Worm (Caenorhabditis elegans) whole organism, mixed stage, embryonic: ENCODE data around the gene bir-2.
A peak's percentile ranks its signal among the peaks of the same experiment; 100 is the strongest.

Experiments
- bed-3 ChIP-seq: fragments of 200-800 bp; sonication (Bioruptor generic); optimal IDR thresholded peaks from 3 replicates; lab custom pipeline; 2018; ENCODE audit warnings: mild to moderate bottlenecking, missing genetic modification characterization, moderate library complexity, missing compliant biosample characterization
- blmp-1 ChIP-seq: fragments of 150-350 bp; optimal IDR thresholded peaks from 2 replicates; lab custom pipeline; 2014; ENCODE audit warnings: missing biosample characterization, missing genetic modification characterization
- ceh-39 ChIP-seq: fragments of 150-350 bp; optimal IDR thresholded peaks from 2 replicates; lab custom pipeline; 2014; ENCODE audit warnings: missing biosample characterization, missing genetic modification characterization
- ceh-43 ChIP-seq: fragments of 200-800 bp; sonication (Bioruptor generic); optimal IDR thresholded peaks from 2 replicates; lab custom pipeline; 2018; ENCODE audit warnings: mild to moderate bottlenecking, missing genetic modification characterization, moderate library complexity, missing compliant biosample characterization
- ceh-83 ChIP-seq: fragments of 200-800 bp; sonication (Bioruptor generic); optimal IDR thresholded peaks from 2 replicates; lab custom pipeline; 2018; ENCODE audit warnings: mild to moderate bottlenecking, missing genetic modification characterization, missing compliant biosample characterization
- ces-1 ChIP-seq: fragments of 150-350 bp; optimal IDR thresholded peaks from 2 replicates; lab custom pipeline; 2014; ENCODE audit warnings: missing biosample characterization, missing genetic modification reagents, missing genetic modification characterization
- cnd-1 ChIP-seq: fragments of 200-800 bp; sonication (Bioruptor generic); optimal IDR thresholded peaks from 2 replicates; lab custom pipeline; 2018; ENCODE audit warnings: mild to moderate bottlenecking, missing genetic modification characterization, missing compliant biosample characterization
- elt-1 ChIP-seq: sonication (generic microtip); optimal IDR thresholded peaks from 2 replicates; lab custom pipeline; 2017; ENCODE audit warnings: missing genetic modification characterization, mild to moderate bottlenecking, missing compliant biosample characterization, antibody characterized with exemption, moderate library complexity, borderline replicate concordance; ENCODE audit not compliant: insufficient read depth
- flh-1 ChIP-seq: fragments of 200-800 bp; sonication (Bioruptor generic); optimal IDR thresholded peaks from 2 replicates; lab custom pipeline; 2018; ENCODE audit warnings: mild to moderate bottlenecking, missing genetic modification characterization, moderate library complexity, missing compliant biosample characterization
- ham-2 ChIP-seq: fragments of 200-800 bp; sonication (Bioruptor generic); optimal IDR thresholded peaks from 2 replicates; lab custom pipeline; 2018; ENCODE audit warnings: mild to moderate bottlenecking, missing genetic modification characterization, missing compliant biosample characterization
- hlh-1 ChIP-seq: fragments of 150-350 bp; optimal IDR thresholded peaks from 2 replicates; lab custom pipeline; 2014; ENCODE audit warnings: missing biosample characterization, missing genetic modification reagents, missing genetic modification characterization
- lin-32 ChIP-seq: fragments of 200-800 bp; sonication (Bioruptor generic); optimal IDR thresholded peaks from 2 replicates; lab custom pipeline; 2018; ENCODE audit warnings: mild to moderate bottlenecking, missing genetic modification characterization, missing compliant biosample characterization
- lsy-2 ChIP-seq: fragments of 150-350 bp; optimal IDR thresholded peaks from 2 replicates; lab custom pipeline; 2014; ENCODE audit warnings: missing biosample characterization, missing genetic modification characterization
- mab-5 ChIP-seq: fragments of 150-350 bp; optimal IDR thresholded peaks from 2 replicates; lab custom pipeline; 2014; ENCODE audit warnings: missing biosample characterization, missing genetic modification characterization
- mep-1 ChIP-seq: fragments of 150-350 bp; optimal IDR thresholded peaks from 2 replicates; lab custom pipeline; 2017; ENCODE audit warnings: missing biosample characterization, missing genetic modification reagents, missing genetic modification characterization, inconsistent platforms
- mls-2 ChIP-seq: sonication (generic microtip); optimal IDR thresholded peaks from 2 replicates; lab custom pipeline; 2016; ENCODE audit warnings: mild to moderate bottlenecking, missing genetic modification characterization, moderate library complexity, missing compliant biosample characterization
- nhr-2 ChIP-seq: fragments of 150-350 bp; optimal IDR thresholded peaks from 2 replicates; lab custom pipeline; 2014; ENCODE audit warnings: missing biosample characterization, missing genetic modification characterization
- nhr-28 ChIP-seq: fragments of 150-350 bp; optimal IDR thresholded peaks from 2 replicates; lab custom pipeline; 2014; ENCODE audit warnings: missing biosample characterization, missing genetic modification characterization
- pha-4 ChIP-seq: fragments of 150-350 bp; optimal IDR thresholded peaks from 2 replicates; lab custom pipeline; 2018; ENCODE audit warnings: missing biosample characterization, missing genetic modification reagents, missing genetic modification characterization
- sem-2 ChIP-seq: fragments of 200-800 bp; sonication (Bioruptor generic); optimal IDR thresholded peaks from 2 replicates; lab custom pipeline; 2018; ENCODE audit warnings: mild to moderate bottlenecking, missing genetic modification characterization, missing compliant biosample characterization
- snpc-4 ChIP-seq: fragments of 150-350 bp; optimal IDR thresholded peaks from 2 replicates; lab custom pipeline; 2014; ENCODE audit warnings: missing biosample characterization, missing genetic modification characterization
- sptf-1 ChIP-seq: sonication (generic microtip); optimal IDR thresholded peaks from 2 replicates; lab custom pipeline; 2017; ENCODE audit warnings: mild to moderate bottlenecking, missing genetic modification characterization, moderate library complexity, missing compliant biosample characterization
- tbx-8 ChIP-seq: fragments of 200-800 bp; sonication (Bioruptor generic); optimal IDR thresholded peaks from 2 replicates; lab custom pipeline; 2018; ENCODE audit warnings: mild to moderate bottlenecking, missing genetic modification characterization, moderate library complexity, missing compliant biosample characterization
- unc-120 ChIP-seq: sonication (generic microtip); optimal IDR thresholded peaks from 2 replicates; lab custom pipeline; 2017; ENCODE audit warnings: missing genetic modification characterization, missing compliant biosample characterization; ENCODE audit not compliant: poor library complexity, severe bottlenecking
- unc-39 ChIP-seq: fragments of 150-350 bp; optimal IDR thresholded peaks from 2 replicates; lab custom pipeline; 2014; ENCODE audit warnings: missing biosample characterization, missing genetic modification characterization
- unc-62 ChIP-seq: fragments of 150-350 bp; optimal IDR thresholded peaks from 2 replicates; lab custom pipeline; 2014; ENCODE audit warnings: missing biosample characterization, missing genetic modification reagents, missing genetic modification characterization
- zip-8 ChIP-seq: fragments of 150-350 bp; optimal IDR thresholded peaks from 2 replicates; lab custom pipeline; 2014; ENCODE audit warnings: missing biosample characterization, missing genetic modification characterization
- ztf-11 ChIP-seq: fragments of 150-350 bp; optimal IDR thresholded peaks from 2 replicates; lab custom pipeline; 2014; ENCODE audit warnings: missing biosample characterization, missing genetic modification characterization

Gene bir-2

DNA sequence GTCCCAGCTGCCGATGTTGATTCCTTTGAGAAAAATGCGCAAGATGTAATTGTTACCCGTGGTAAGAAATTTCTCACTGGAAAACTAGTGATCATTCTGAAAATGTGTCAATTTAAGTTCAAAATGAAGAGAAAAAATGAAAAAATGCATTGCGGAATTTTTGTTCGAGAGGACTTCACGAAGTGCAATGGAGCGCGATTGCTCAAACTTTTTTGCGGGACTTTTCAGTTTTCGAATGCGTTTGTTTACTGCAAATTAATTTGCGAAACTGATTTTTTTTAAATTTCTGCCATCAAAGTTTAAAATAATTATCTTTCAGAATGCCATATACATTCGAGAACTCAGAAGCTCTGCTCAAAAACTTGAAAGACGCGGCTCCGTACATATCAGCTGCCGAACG is at the start of gene bir-2, which contains the start of gene nuaf-1:
bir-2 (plus strand) TSS at position 318 of the 400 bp plus-strand sequence.
nuaf-1 (minus strand) TSS at position 98 of the 400 bp plus-strand sequence.
- TF ChIP-seq flh-1 = no peak
- peak; percentile 19 for TF ChIP-seq nhr-2 (tag; lab: Kevin White, UChicago)
- peak; percentile 49 for TF ChIP-seq lsy-2 (tag; lab: Kevin White, UChicago)
- TF ChIP-seq mep-1 (tag; lab: Kevin White, UChicago) = peak; percentile 27

DNA sequence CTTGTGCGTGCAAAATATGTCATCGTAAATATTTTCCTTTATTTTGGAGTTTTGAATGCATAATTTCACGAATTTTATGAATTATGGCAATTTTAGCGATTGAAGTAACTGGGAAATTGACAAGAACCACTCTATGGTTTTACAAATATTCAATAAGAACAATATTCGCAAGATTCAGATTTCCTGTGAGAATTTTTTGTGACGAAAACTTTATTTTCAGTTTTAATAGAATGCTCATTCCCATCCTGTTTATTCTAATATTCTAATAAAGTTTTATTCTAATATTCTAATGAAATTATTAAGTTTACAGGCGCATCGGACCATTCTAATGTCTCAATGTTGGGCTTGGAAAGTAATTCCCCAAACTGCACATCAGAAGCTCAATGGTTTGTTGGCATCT is 45.5 kb upstream of the bir-2 start, which contains the start of gene R11G10.3:
R11G10.3 (plus strand) TSS at position 301 of the 400 bp plus-strand sequence.
- TF ChIP-seq lin-32 (no peak), tbx-8 (GFP tag; lab: Kevin White, UChicago) (no peak), ceh-83 (GFP tag; lab: Kevin White, UChicago) (no peak), mls-2 (tag; lab: Kevin White, UChicago) (no peak), elt-1 (tag; lab: Kevin White, UChicago) (no peak), ztf-11 (no peak), mep-1 (tag; lab: Kevin White, UChicago) (no peak), snpc-4 (no peak), mab-5 (tag; lab: Kevin White, UChicago) (no peak), blmp-1 (no peak), nhr-28 (tag; lab: Kevin White, UChicago) (no peak), ceh-39 (tag; lab: Kevin White, UChicago) (no peak), unc-62 (GFP tag; lab: Kevin White, UChicago) (no peak), pha-4 (tag; lab: Kevin White, UChicago) (no peak), sptf-1 (tag; lab: Kevin White, UChicago) (no peak), ham-2 (no peak)

DNA sequence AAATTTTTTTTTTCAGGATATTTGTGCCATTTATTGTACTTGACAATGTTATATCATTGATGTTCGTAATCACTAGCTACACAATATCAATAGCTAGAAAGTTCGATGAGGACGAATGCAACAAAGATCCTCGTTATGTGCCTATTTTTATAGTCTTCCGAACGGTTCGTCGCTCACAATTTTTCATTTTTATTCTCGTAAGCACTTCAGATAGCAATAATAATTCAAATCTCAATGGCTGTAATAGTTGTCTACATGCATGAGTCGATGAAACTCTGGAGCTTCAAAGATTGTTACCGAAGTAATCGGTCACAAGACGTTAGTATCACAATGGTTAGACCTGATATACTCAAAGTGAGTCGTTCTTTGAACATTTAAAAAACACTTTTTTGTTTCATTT is 39.5 kb upstream of the bir-2 start:
- no peak for TF ChIP-seq zip-8
- TF ChIP-seq hlh-1 (tag; lab: Kevin White, UChicago) = no peak
- no peak for TF ChIP-seq lin-32
- no peak for TF ChIP-seq ceh-39 (tag; lab: Kevin White, UChicago)
- TF ChIP-seq cnd-1 (tag; lab: Kevin White, UChicago) = no peak
- TF ChIP-seq mep-1 (tag; lab: Kevin White, UChicago) = no peak
- TF ChIP-seq ces-1 (GFP tag; lab: Kevin White, UChicago) = no peak
- TF ChIP-seq snpc-4 = no peak
- TF ChIP-seq sptf-1 (tag; lab: Kevin White, UChicago) = no peak

DNA sequence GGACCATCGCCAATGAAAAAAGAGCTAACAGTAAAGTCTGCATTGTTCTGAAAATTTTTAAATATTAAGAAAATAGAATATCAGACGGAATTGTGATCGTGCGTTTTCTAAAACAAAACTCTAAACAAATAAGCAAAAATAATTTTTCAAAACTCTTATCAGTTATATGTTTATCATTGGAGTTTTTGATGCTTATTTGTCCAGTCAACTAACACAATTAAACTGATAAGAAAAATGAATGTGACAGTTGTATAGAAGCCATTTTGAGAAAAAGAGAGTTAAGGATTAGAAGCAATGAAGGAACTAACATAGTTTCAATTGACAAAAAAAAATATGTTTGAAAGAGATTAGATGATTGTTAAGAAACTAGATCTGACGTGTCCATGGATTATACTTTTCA is 38.0 kb upstream of the bir-2 start, which contains the start of gene ttr-44:
ttr-44 (minus strand) TSS at position 47 of the 400 bp plus-strand sequence.
- no peak for TF ChIP-seq unc-120 (tag; lab: Kevin White, UChicago)

DNA sequence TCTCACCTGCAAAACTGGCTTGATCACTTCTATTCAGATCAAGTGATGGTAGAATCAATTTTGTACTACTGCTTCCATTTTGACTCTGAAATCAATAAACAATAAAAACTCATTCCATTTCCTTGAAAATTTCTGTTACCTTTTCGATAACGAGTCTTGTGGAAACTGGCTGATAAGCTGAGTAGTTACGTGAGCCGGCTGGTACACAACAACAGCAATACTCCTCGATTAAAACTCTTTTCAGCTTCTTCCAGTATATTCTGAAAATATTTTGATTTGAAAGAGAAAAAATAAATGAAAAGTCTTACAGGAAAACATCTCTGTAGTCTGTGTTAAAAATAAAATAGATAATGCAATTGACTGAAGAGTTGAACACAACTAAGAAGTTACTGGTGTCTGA is 36.2 kb upstream of the bir-2 start:
- TF ChIP-seq nhr-2 (tag; lab: Kevin White, UChicago) (no peak), sem-2 (GFP tag; lab: Kevin White, UChicago) (no peak), lin-32 (no peak), unc-39 (no peak), ceh-39 (tag; lab: Kevin White, UChicago) (no peak), mab-5 (tag; lab: Kevin White, UChicago) (no peak), ztf-11 (no peak), bed-3 (GFP tag; lab: Kevin White, UChicago) (no peak), sptf-1 (tag; lab: Kevin White, UChicago) (no peak), tbx-8 (GFP tag; lab: Kevin White, UChicago) (no peak), ceh-43 (no peak)

ce11 chrV:13536058-13536579 is 32.5 kb upstream of the bir-2 start, which contains the start of gene frpr-5:
TSS of gene frpr-5 (minus strand) at chrV:13536108.
- peak; percentile 57 for TF ChIP-seq ces-1 (GFP tag; lab: Kevin White, UChicago)
- no peak for TF ChIP-seq nhr-28 (tag; lab: Kevin White, UChicago)
- no peak for TF ChIP-seq ztf-11
